Worm (Caenorhabditis elegans): Measurements from ENCODE around the gene rbg-1.

ce11 chrX:15016102-15016501, 32.8 kb downstream of the rbg-1 start:
- TF ChIP-seq ztf-11 (tag; optimal IDR thresholded peaks at IDR 0.05) (no peak), nhr-6 (tag; optimal IDR thresholded peaks at IDR 0.05) (no peak), ama-1 (optimal IDR thresholded peaks at IDR 0.05) (no peak), nhr-11 (tag; optimal IDR thresholded peaks at IDR 0.05) (no peak), zag-1 (tag; optimal IDR thresholded peaks at IDR 0.05) (no peak), aly-2 (tag; optimal IDR thresholded peaks at IDR 0.05) (no peak), skn-1 (tag; optimal IDR thresholded peaks at IDR 0.05) (no peak), ztf-1 (GFP tag; conservative IDR thresholded peaks at IDR 0.05) (no peak), unc-62 (GFP tag; optimal IDR thresholded peaks at IDR 0.05) (no peak), lsy-2 (tag; optimal IDR thresholded peaks at IDR 0.05) (no peak)

Data from whole organism, L2 larva.